Fruit fly (Drosophila melanogaster) S2 (cell line): Measurements from ENCODE around the gene aralar1.

Experiments used
- CG8478 ChIP-seq: fragments of >200 bp; optimal IDR thresholded peaks from 2 replicates; lab custom pipeline; 2018
- CTCF ChIP-seq, 2 experiments: fragments of >200 bp; optimal IDR thresholded peaks; 2 replicates each; lab custom pipeline; 2018

dm6 chr3R:30496103-30496858, 40.6 kb upstream of the aralar1 start, which contains the start of gene PH4alphaMP:
- TF ChIP-seq CG8478 (no peak), CTCF (optimal IDR thresholded peaks at IDR 0.05; lab: Kevin White, UChicago) (no peak)
